Worm (Caenorhabditis elegans): ENCODE data around the gene T24E12.3.

DNA sequence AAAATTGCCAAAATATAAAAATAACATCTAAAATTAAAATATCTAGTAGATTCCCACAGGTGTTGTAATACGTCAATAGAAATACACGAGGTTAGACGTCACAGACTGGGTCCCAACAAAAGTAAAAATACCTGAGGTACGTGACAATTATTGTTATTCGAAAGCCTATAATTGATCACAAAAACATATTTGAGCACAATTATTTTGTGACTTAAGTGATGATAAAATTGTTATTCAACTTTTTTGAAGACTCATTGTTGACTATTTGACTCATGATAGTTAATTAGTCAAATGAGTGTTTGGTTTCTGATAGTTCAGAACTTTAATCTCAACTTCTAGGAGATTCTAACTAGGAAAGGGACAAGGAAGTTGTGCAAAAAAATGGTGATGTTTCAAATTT lies 2.0 kb downstream of the T24E12.3 start:
- TF ChIP-seq nhr-11 (tag; optimal IDR thresholded peaks at IDR 0.05), result no peak
- TF ChIP-seq unc-86 (tag; optimal IDR thresholded peaks at IDR 0.05), result no peak
- TF ChIP-seq tbx-2 (tag; optimal IDR thresholded peaks at IDR 0.05), result no peak
- TF ChIP-seq K09A11.1 (tag; optimal IDR thresholded peaks at IDR 0.05; ENCODE audit: insufficient read depth), result no peak
- no peak for TF ChIP-seq nhr-232 (tag; optimal IDR thresholded peaks at IDR 0.05)
- TF ChIP-seq elt-2 (tag; optimal IDR thresholded peaks at IDR 0.05), result no peak
- TF ChIP-seq pqm-1 (tag; optimal IDR thresholded peaks at IDR 0.05), result no peak

Measured in whole organism, late embryonic.